Fruit fly (Drosophila melanogaster) whole organism, wandering third instar larva: ENCODE measurements around the gene Zasp67.
A peak's percentile ranks its signal among the peaks of the same experiment; 100 is the strongest.

ENCODE experiments used
- Abd-B ChIP-seq: fragments of >200 bp; optimal IDR thresholded peaks from 2 replicates; lab custom pipeline; 2017; ENCODE audit warnings: missing biosample characterization, missing genetic modification characterization
- CG32264 ChIP-seq: fragments of 200-800 bp; sonication (Bioruptor generic); optimal IDR thresholded peaks from 2 replicates; lab custom pipeline; 2016; ENCODE audit warnings: missing biosample characterization, missing genetic modification characterization
- CG9705 ChIP-seq: fragments of 200-800 bp; sonication (Bioruptor generic); optimal IDR thresholded peaks from 2 replicates; lab custom pipeline; 2018; ENCODE audit warnings: missing biosample characterization, mild to moderate bottlenecking, missing genetic modification characterization
- CrebA ChIP-seq: fragments of 200-800 bp; sonication (Bioruptor generic); optimal IDR thresholded peaks from 2 replicates; lab custom pipeline; 2016; ENCODE audit warnings: missing biosample characterization, mild to moderate bottlenecking, missing genetic modification characterization, borderline replicate concordance
- Dfd ChIP-seq: fragments of >200 bp; optimal IDR thresholded peaks from 2 replicates; lab custom pipeline; 2017; ENCODE audit warnings: missing biosample characterization, missing genetic modification characterization
- Dif ChIP-seq: fragments of 200-275, 200-300 bp; sonication (Bioruptor generic); optimal IDR thresholded peaks from 2 replicates; lab custom pipeline; 2018; ENCODE audit warnings: missing biosample characterization, missing genetic modification characterization; ENCODE audit not compliant: partially characterized antibody
- GATAd ChIP-seq: sonication (Bioruptor generic); optimal IDR thresholded peaks from 2 replicates; lab custom pipeline; 2016; ENCODE audit warnings: missing biosample characterization, missing genetic modification characterization
- HLH106 ChIP-seq: fragments of 200-800 bp; optimal IDR thresholded peaks from 3 replicates; lab custom pipeline; 2019; ENCODE audit warnings: missing biosample characterization, mild to moderate bottlenecking, missing genetic modification characterization, moderate library complexity
- Hnf4 ChIP-seq: fragments of 200-800 bp; sonication (Bioruptor generic); optimal IDR thresholded peaks from 2 replicates; lab custom pipeline; 2016; ENCODE audit warnings: missing biosample characterization, mild to moderate bottlenecking, missing genetic modification characterization
- Hr78 ChIP-seq: fragments of >200 bp; optimal IDR thresholded peaks from 2 replicates; lab custom pipeline; 2017; ENCODE audit warnings: missing biosample characterization, missing genetic modification characterization
- Hr83 ChIP-seq: fragments of 200-300 bp; sonication (Bioruptor generic); optimal IDR thresholded peaks from 2 replicates; lab custom pipeline; 2016; ENCODE audit warnings: missing biosample characterization, mild to moderate bottlenecking, missing genetic modification characterization, moderate library complexity; ENCODE audit not compliant: poor library complexity, severe bottlenecking
- Jra ChIP-seq: sonication (Bioruptor generic); optimal IDR thresholded peaks from 2 replicates; lab custom pipeline; 2016; ENCODE audit warnings: missing biosample characterization, missing genetic modification characterization
- Mio ChIP-seq: sonication (Bioruptor generic); optimal IDR thresholded peaks from 2 replicates; lab custom pipeline; 2016; ENCODE audit warnings: missing biosample characterization, missing genetic modification characterization
- Myc ChIP-seq: fragments of >200 bp; optimal IDR thresholded peaks from 2 replicates; lab custom pipeline; 2017
- N ChIP-seq: fragments of >200 bp; optimal IDR thresholded peaks from 2 replicates; lab custom pipeline; 2018; ENCODE audit warnings: missing biosample characterization, missing external identifiers, missing genetic modification characterization
- OdsH ChIP-seq: fragments of 200-800 bp; sonication (Bioruptor generic); optimal IDR thresholded peaks from 2 replicates; lab custom pipeline; 2016; ENCODE audit warnings: missing biosample characterization, mild to moderate bottlenecking, missing genetic modification characterization
- Rel ChIP-seq, 2 experiments: fragments of 200-800 bp; sonication (Bioruptor generic) in 1 of 2; optimal IDR thresholded peaks; 2 replicates in 1 of 2; 3 replicates in 1 of 2; lab custom pipeline; 2016 to 2019; ENCODE audit warnings: mild to moderate bottlenecking in 2 of 2, missing biosample characterization in 2 of 2, missing genetic modification characterization in 2 of 2, moderate library complexity in 1 of 2
- Sp1 ChIP-seq: fragments of 200-800 bp; sonication (Bioruptor generic); optimal IDR thresholded peaks from 3 replicates; lab custom pipeline; 2019; ENCODE audit warnings: missing biosample characterization, mild to moderate bottlenecking, missing genetic modification characterization, moderate library complexity
- Vsx2 ChIP-seq: fragments of 200-300, 225-300 bp; sonication (Bioruptor generic); optimal IDR thresholded peaks from 2 replicates; lab custom pipeline; 2018; ENCODE audit warnings: missing biosample characterization, missing genetic modification characterization; ENCODE audit not compliant: partially characterized antibody
- br ChIP-seq: fragments of 200-800 bp; sonication (Bioruptor generic); optimal IDR thresholded peaks from 2 replicates; lab custom pipeline; 2016; ENCODE audit warnings: missing biosample characterization, missing genetic modification characterization
- brk ChIP-seq: fragments of 200-800 bp; sonication (Bioruptor generic); optimal IDR thresholded peaks from 2 replicates; lab custom pipeline; 2016; ENCODE audit warnings: missing biosample characterization, mild to moderate bottlenecking, missing genetic modification characterization
- dl ChIP-seq, 2 experiments: fragments of 175-275, 200-275 bp in 1 of 2; fragments of 200-275 bp in 1 of 2; sonication (Bioruptor generic); optimal IDR thresholded peaks; lab custom pipeline; 2018; ENCODE audit warnings: mild to moderate bottlenecking in 2 of 2, missing biosample characterization in 2 of 2, missing genetic modification characterization in 2 of 2, moderate library complexity in 2 of 2; ENCODE audit not compliant: partially characterized antibody in 2 of 2, insufficient read depth in 1 of 2
- dmrt93B ChIP-seq: fragments of 200-800 bp; sonication (Bioruptor generic); optimal IDR thresholded peaks from 2 replicates; lab custom pipeline; 2018; ENCODE audit warnings: missing biosample characterization, mild to moderate bottlenecking, missing genetic modification characterization
- dsf ChIP-seq: sonication (Bioruptor generic); optimal IDR thresholded peaks from 2 replicates; lab custom pipeline; 2016; ENCODE audit warnings: missing biosample characterization, missing genetic modification characterization, borderline replicate concordance
- ey ChIP-seq: fragments of 200-800 bp; sonication (Bioruptor generic); optimal IDR thresholded peaks from 2 replicates; lab custom pipeline; 2016; ENCODE audit warnings: missing biosample characterization, missing genetic modification characterization
- foxo ChIP-seq, 2 experiments: fragments of 200-800 bp; sonication (Bioruptor generic); optimal IDR thresholded peaks; 2 replicates in 1 of 2; 3 replicates in 1 of 2; lab custom pipeline; 2016 to 2017; ENCODE audit warnings: missing biosample characterization in 2 of 2, missing genetic modification characterization in 2 of 2
- fru ChIP-seq: fragments of 200-800 bp; sonication (Bioruptor generic); optimal IDR thresholded peaks from 3 replicates; lab custom pipeline; 2016; ENCODE audit warnings: missing biosample characterization, mild to moderate bottlenecking, missing genetic modification characterization
- h ChIP-seq: fragments of 200-800 bp; sonication (Bioruptor generic); optimal IDR thresholded peaks from 3 replicates; lab custom pipeline; 2016; ENCODE audit warnings: missing biosample characterization, mild to moderate bottlenecking, missing genetic modification characterization
- jim ChIP-seq: fragments of 175-275, 200-325 bp; sonication (Bioruptor generic); optimal IDR thresholded peaks from 2 replicates; lab custom pipeline; 2016; ENCODE audit warnings: missing biosample characterization, mild to moderate bottlenecking, missing genetic modification characterization
- lola ChIP-seq: fragments of >200 bp; optimal IDR thresholded peaks from 2 replicates; lab custom pipeline; 2017; ENCODE audit warnings: missing biosample characterization, missing genetic modification characterization
- pan ChIP-seq: fragments of >200 bp; optimal IDR thresholded peaks from 2 replicates; lab custom pipeline; 2017
- psq ChIP-seq: fragments of 200-800 bp; sonication (Bioruptor generic); optimal IDR thresholded peaks from 3 replicates; lab custom pipeline; 2017; ENCODE audit warnings: missing biosample characterization, mild to moderate bottlenecking, missing genetic modification characterization, moderate library complexity
- rgr ChIP-seq: fragments of 200-800 bp; sonication (Bioruptor generic); optimal IDR thresholded peaks from 3 replicates; lab custom pipeline; 2016; ENCODE audit warnings: missing biosample characterization, mild to moderate bottlenecking, missing genetic modification characterization
- sage ChIP-seq: fragments of 200-800 bp; sonication (Bioruptor generic); optimal IDR thresholded peaks from 2 replicates; lab custom pipeline; 2016; ENCODE audit warnings: missing biosample characterization, mild to moderate bottlenecking, missing genetic modification characterization
- sv ChIP-seq: fragments of 200-800 bp; sonication (Bioruptor generic); optimal IDR thresholded peaks from 3 replicates; lab custom pipeline; 2016; ENCODE audit warnings: missing biosample characterization, missing genetic modification characterization
- tai ChIP-seq: sonication (Bioruptor generic); optimal IDR thresholded peaks from 2 replicates; lab custom pipeline; 2016; ENCODE audit warnings: missing biosample characterization, missing genetic modification characterization
- usp ChIP-seq: fragments of >200 bp; optimal IDR thresholded peaks from 2 replicates; lab custom pipeline; 2017; ENCODE audit warnings: missing biosample characterization, missing genetic modification characterization
- woc ChIP-seq: sonication (Bioruptor generic); optimal IDR thresholded peaks from 2 replicates; lab custom pipeline; 2016; ENCODE audit warnings: missing biosample characterization, mild to moderate bottlenecking, missing genetic modification characterization

Gene Zasp67

DNA sequence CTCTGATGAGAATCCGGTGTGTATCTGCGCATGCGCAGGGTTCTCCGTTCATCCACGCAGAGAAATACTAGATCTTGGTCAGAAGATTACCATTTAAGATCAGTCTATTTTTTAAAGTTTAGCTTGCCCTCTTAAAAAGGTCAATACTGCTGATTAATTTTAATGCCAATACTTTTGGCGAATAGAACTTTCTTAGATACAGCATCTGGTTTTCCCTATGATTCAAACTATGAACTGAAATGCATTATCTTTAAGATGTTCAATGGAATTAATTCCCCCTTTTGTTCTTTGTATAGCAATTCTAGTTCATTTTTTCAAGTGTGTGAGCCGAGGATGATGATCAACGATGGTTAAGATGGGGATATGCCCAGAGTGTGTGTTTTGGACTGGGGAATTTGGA lies 55.1 kb downstream of the Zasp67 start:
- TF ChIP-seq tai (GFP tag; lab: Kevin White, UChicago), result no peak
- TF ChIP-seq dsf (GFP tag; lab: Kevin White, UChicago), result no peak
- TF ChIP-seq HLH106 (tag; lab: Kevin White, UChicago), result peak; percentile 87
- TF ChIP-seq rgr (GFP tag; lab: Kevin White, UChicago), result peak; percentile 31
- peak; percentile 36 for TF ChIP-seq CG9705 (GFP tag; lab: Kevin White, UChicago)
- no peak for TF ChIP-seq pan (lab: Kevin White, UChicago)
- no peak for TF ChIP-seq Myc
- TF ChIP-seq CG32264 (GFP tag; lab: Kevin White, UChicago), result no peak
- TF ChIP-seq fru, result peak; percentile 77
- no peak for TF ChIP-seq Vsx2
- TF ChIP-seq brk (GFP tag; lab: Kevin White, UChicago), result peak; percentile 26
- TF ChIP-seq Dfd (GFP tag; lab: Kevin White, UChicago), result no peak
- peak; percentile 57 for TF ChIP-seq psq (GFP tag; lab: Kevin White, UChicago)
- TF ChIP-seq GATAd (GFP tag; lab: Kevin White, UChicago), result no peak
- peak; percentile 68 for TF ChIP-seq ey (GFP tag; lab: Kevin White, UChicago)
- TF ChIP-seq N, result no peak
- no peak for TF ChIP-seq Hr83 (GFP tag; lab: Kevin White, UChicago)
- no peak for TF ChIP-seq sv (GFP tag; lab: Kevin White, UChicago)
- TF ChIP-seq Hnf4, result peak; percentile 28
- TF ChIP-seq OdsH (GFP tag; lab: Kevin White, UChicago), result peak; percentile 79
- TF ChIP-seq lola (GFP tag; lab: Kevin White, UChicago), result no peak
- TF ChIP-seq Jra (GFP tag; lab: Kevin White, UChicago), result no peak
- TF ChIP-seq Sp1, result peak; percentile 60
- TF ChIP-seq dmrt93B (GFP tag; lab: Kevin White, UChicago), result peak; percentile 77
- TF ChIP-seq foxo (GFP tag; optimal IDR thresholded peaks at IDR 0.05; lab: Kevin White, UChicago), result peak in 1 of 2 experiments; percentile 66
- TF ChIP-seq Mio (GFP tag; lab: Kevin White, UChicago), result no peak
- TF ChIP-seq Abd-B, result no peak
- TF ChIP-seq br, result peak; percentile 70
- peak; percentile 38 for TF ChIP-seq sage
- TF ChIP-seq jim (GFP tag; lab: Kevin White, UChicago), result no peak
- TF ChIP-seq Rel (GFP tag; optimal IDR thresholded peaks at IDR 0.05; lab: Kevin White, UChicago), result no peak
- peak; percentile 6 for TF ChIP-seq Rel (tag; optimal IDR thresholded peaks at IDR 0.05; lab: Kevin White, UChicago)
- no peak for TF ChIP-seq dl (GFP tag; optimal IDR thresholded peaks at IDR 0.05; lab: Kevin White, UChicago; ENCODE audit: insufficient read depth in 1 of 2, partially characterized antibody in 2 of 2)
- TF ChIP-seq Hr78 (GFP tag; lab: Kevin White, UChicago), result no peak
- TF ChIP-seq woc, result peak; percentile 85
- no peak for TF ChIP-seq Dif (GFP tag; lab: Kevin White, UChicago)
- TF ChIP-seq CrebA (GFP tag; lab: Kevin White, UChicago), result no peak
- TF ChIP-seq h, result peak; percentile 73
- TF ChIP-seq usp (GFP tag; lab: Kevin White, UChicago), result no peak
- TF ChIP-seq, all 38 proteins: peak for 17

dm6 chr3L:9739629-9740028 lies 57.9 kb downstream of the Zasp67 start:
- TF ChIP-seq foxo (GFP tag; optimal IDR thresholded peaks at IDR 0.05; lab: Kevin White, UChicago) (peak in 1 of 2 experiments; percentile 33), h (peak; percentile 21), HLH106 (tag; lab: Kevin White, UChicago) (peak; percentile 16), fru (peak; percentile 19), Jra (GFP tag; lab: Kevin White, UChicago) (no peak)
- TF ChIP-seq, all 38 proteins: peak for 4
